Worm (Caenorhabditis elegans) whole organism, L4 larva: ENCODE results near the gene set-24.

Source experiments
- F26F4.8 ChIP-seq: fragments of 200-800 bp; sonication (Bioruptor generic); conservative IDR thresholded peaks from 2 replicates; pipeline ENCODE4 v1.3.6; 2022; ENCODE audit warnings: missing genetic modification characterization, missing compliant biosample characterization
- F44E2.7 ChIP-seq: fragments of 200-800 bp; sonication (Bioruptor generic); IDR thresholded peaks from 2 replicates; pipeline ENCODE4 v2.1.2; 2022; ENCODE audit warnings: missing genetic modification characterization, missing compliant biosample characterization
- T20F7.1 ChIP-seq: fragments of 200-800 bp; sonication (Bioruptor generic); optimal IDR thresholded peaks from 2 replicates; lab custom pipeline; 2018; ENCODE audit warnings: mild to moderate bottlenecking, missing genetic modification characterization, missing compliant biosample characterization
- Y105C5A.15 ChIP-seq: fragments of 200-800 bp; sonication (Bioruptor generic); IDR thresholded peaks from 2 replicates; pipeline ENCODE4 v1.3.6; 2022; ENCODE audit warnings: missing genetic modification characterization, missing compliant biosample characterization
- ZK337.2 ChIP-seq: fragments of 200-800 bp; sonication (Bioruptor generic); IDR thresholded peaks from 2 replicates; pipeline ENCODE4 v1.3.6; 2022; ENCODE audit warnings: missing genetic modification reagents, missing genetic modification characterization, missing compliant biosample characterization
- ama-1 ChIP-seq: fragments of 150-350 bp; optimal IDR thresholded peaks from 2 replicates; lab custom pipeline; 2014; ENCODE audit warnings: inconsistent platforms, mixed read lengths
- arid-1 ChIP-seq: fragments of 200-800 bp; sonication (Bioruptor generic); conservative IDR thresholded peaks from 2 replicates; pipeline ENCODE4 v1.3.6; 2022; ENCODE audit warnings: missing genetic modification reagents, missing genetic modification characterization, missing compliant biosample characterization
- ceh-20 ChIP-seq: fragments of 200-800 bp; sonication (Bioruptor generic); IDR thresholded peaks from 2 replicates; pipeline ENCODE4 v1.3.6; 2022; ENCODE audit warnings: missing genetic modification reagents, missing genetic modification characterization, missing compliant biosample characterization
- ceh-32 ChIP-seq: sonication (generic microtip); optimal IDR thresholded peaks from 2 replicates; lab custom pipeline; 2016; ENCODE audit warnings: mild to moderate bottlenecking, missing genetic modification characterization, missing compliant biosample characterization; ENCODE audit not compliant: poor library complexity
- ceh-62 ChIP-seq: sonication (generic microtip); optimal IDR thresholded peaks from 2 replicates; lab custom pipeline; 2017; ENCODE audit warnings: missing biosample characterization, missing genetic modification characterization
- dmd-6 ChIP-seq: fragments of 200-800 bp; sonication (Bioruptor generic); IDR thresholded peaks from 2 replicates; pipeline ENCODE4 v1.3.6; 2022; ENCODE audit warnings: missing genetic modification reagents, missing genetic modification characterization, missing compliant biosample characterization
- dmd-9 ChIP-seq: fragments of 200-800 bp; sonication (Bioruptor generic); IDR thresholded peaks from 2 replicates; pipeline ENCODE4 v1.3.6; 2022; ENCODE audit warnings: missing genetic modification reagents, missing genetic modification characterization, missing compliant biosample characterization
- egl-27 ChIP-seq: sonication (generic microtip); optimal IDR thresholded peaks from 3 replicates; lab custom pipeline; 2017; ENCODE audit warnings: missing biosample characterization, missing genetic modification reagents, missing genetic modification characterization
- egl-43 ChIP-seq: fragments of 200-800 bp; sonication (Bioruptor generic); IDR thresholded peaks from 2 replicates; pipeline ENCODE4 v1.3.6; 2022; ENCODE audit warnings: missing genetic modification reagents, missing genetic modification characterization, missing compliant biosample characterization
- fkh-10 ChIP-seq: fragments of 150-350 bp; optimal IDR thresholded peaks from 2 replicates; lab custom pipeline; 2014; ENCODE audit warnings: missing biosample characterization, missing genetic modification reagents, missing genetic modification characterization
- gei-8 ChIP-seq: fragments of 200-800 bp; sonication (Bioruptor generic); optimal IDR thresholded peaks from 2 replicates; lab custom pipeline; 2018; ENCODE audit warnings: mild to moderate bottlenecking, missing genetic modification characterization, missing compliant biosample characterization
- lim-7 ChIP-seq: fragments of 200-800 bp; sonication (Bioruptor generic); IDR thresholded peaks from 2 replicates; pipeline ENCODE4 v1.3.6; 2022; ENCODE audit warnings: missing genetic modification characterization, missing compliant biosample characterization
- lin-13 ChIP-seq: fragments of 150-350 bp; optimal IDR thresholded peaks from 2 replicates; lab custom pipeline; 2014; ENCODE audit warnings: missing biosample characterization, missing genetic modification reagents, missing genetic modification characterization
- lin-38 ChIP-seq: fragments of 200-800 bp; sonication (Bioruptor generic); IDR thresholded peaks from 2 replicates; pipeline ENCODE4 v1.3.6; 2022; ENCODE audit warnings: missing genetic modification reagents, missing genetic modification characterization, missing compliant biosample characterization
- lin-39 ChIP-seq: fragments of 150-350 bp; optimal IDR thresholded peaks from 2 replicates; lab custom pipeline; 2014; ENCODE audit warnings: missing biosample characterization, missing genetic modification reagents, missing genetic modification characterization
- lir-3 ChIP-seq: sonication (generic microtip); optimal IDR thresholded peaks from 2 replicates; lab custom pipeline; 2016; ENCODE audit warnings: mild to moderate bottlenecking, missing genetic modification characterization, missing compliant biosample characterization
- lsy-2 ChIP-seq, 2 experiments: fragments of 150-350 bp in 1 of 2; sonication (generic microtip) in 1 of 2; optimal IDR thresholded peaks; 2 replicates each; lab custom pipeline; 2014 to 2017; ENCODE audit warnings: missing biosample characterization in 2 of 2, missing genetic modification characterization in 2 of 2
- mep-1 ChIP-seq: fragments of 150-350 bp; sonication (generic microtip); optimal IDR thresholded peaks from 3 replicates; lab custom pipeline; 2014; ENCODE audit warnings: missing biosample characterization, missing genetic modification characterization
- mxl-3 ChIP-seq: fragments of 200-800 bp; sonication (Bioruptor generic); optimal IDR thresholded peaks from 2 replicates; lab custom pipeline; 2018; ENCODE audit warnings: mild to moderate bottlenecking, missing genetic modification characterization, missing compliant biosample characterization
- nhr-102 ChIP-seq: sonication (generic microtip); optimal IDR thresholded peaks from 2 replicates; lab custom pipeline; 2016; ENCODE audit warnings: mild to moderate bottlenecking, missing genetic modification characterization, moderate library complexity, missing compliant biosample characterization
- nhr-237 ChIP-seq: sonication (generic microtip); optimal IDR thresholded peaks from 2 replicates; lab custom pipeline; 2017; ENCODE audit warnings: missing biosample characterization, missing genetic modification characterization
- nhr-25 ChIP-seq: sonication (generic microtip); optimal IDR thresholded peaks from 2 replicates; lab custom pipeline; 2017; ENCODE audit warnings: missing genetic modification characterization, mild to moderate bottlenecking, missing compliant biosample characterization, antibody characterized with exemption, moderate library complexity, borderline replicate concordance; ENCODE audit not compliant: insufficient read depth
- nhr-28 ChIP-seq: fragments of 150-350 bp; optimal IDR thresholded peaks from 2 replicates; lab custom pipeline; 2014; ENCODE audit warnings: missing biosample characterization, missing genetic modification characterization
- nhr-41 ChIP-seq: fragments of 200-800 bp; sonication (Bioruptor generic); IDR thresholded peaks from 2 replicates; pipeline ENCODE4 v1.3.6; 2022; ENCODE audit warnings: missing genetic modification reagents, missing genetic modification characterization, missing compliant biosample characterization
- nhr-77 ChIP-seq: fragments of 150-350 bp; optimal IDR thresholded peaks from 2 replicates; lab custom pipeline; 2014; ENCODE audit warnings: missing biosample characterization, missing genetic modification characterization
- pha-4 ChIP-seq, 2 experiments: fragments of 150-350 bp in 1 of 2; fragments of 200-800 bp in 1 of 2; sonication (Bioruptor generic) in 1 of 2; IDR thresholded peaks in 1 of 2; optimal IDR thresholded peaks in 1 of 2; 2 replicates each; pipeline versions ENCODE4 v1.3.6 to Lab custom; 2014 to 2022; ENCODE audit warnings: missing genetic modification characterization in 2 of 2, missing genetic modification reagents in 2 of 2, missing biosample characterization in 1 of 2, missing compliant biosample characterization in 1 of 2
- php-3 ChIP-seq: fragments of 200-800 bp; sonication (Bioruptor generic); IDR thresholded peaks from 2 replicates; pipeline ENCODE4 v1.3.6; 2022; ENCODE audit warnings: missing genetic modification reagents, missing genetic modification characterization, missing compliant biosample characterization
- pqm-1 ChIP-seq: sonication (generic microtip); optimal IDR thresholded peaks from 2 replicates; lab custom pipeline; 2017; ENCODE audit warnings: missing biosample characterization, missing genetic modification characterization
- rbr-2 ChIP-seq: sonication (generic microtip); optimal IDR thresholded peaks from 2 replicates; lab custom pipeline; 2016; ENCODE audit warnings: missing genotype, missing genetic modification characterization, missing compliant biosample characterization
- sdz-12 ChIP-seq: fragments of 200-800 bp; sonication (Bioruptor generic); optimal IDR thresholded peaks from 2 replicates; lab custom pipeline; 2018; ENCODE audit warnings: mild to moderate bottlenecking, missing genetic modification characterization, missing compliant biosample characterization
- skn-1 ChIP-seq: fragments of 150-350 bp; optimal IDR thresholded peaks from 2 replicates; lab custom pipeline; 2014; ENCODE audit warnings: missing biosample characterization, missing genetic modification characterization
- snpc-1.2 ChIP-seq: fragments of 200-800 bp; sonication (Bioruptor generic); IDR thresholded peaks from 2 replicates; pipeline ENCODE4 v1.3.6; 2022; ENCODE audit warnings: missing genetic modification reagents, missing genetic modification characterization, missing compliant biosample characterization
- spr-1 ChIP-seq: sonication (generic microtip); optimal IDR thresholded peaks from 2 replicates; lab custom pipeline; 2016; ENCODE audit warnings: mild to moderate bottlenecking, missing genetic modification characterization, missing compliant biosample characterization
- tra-1 ChIP-seq: fragments of 200-800 bp; sonication (Bioruptor generic); IDR thresholded peaks from 2 replicates; pipeline ENCODE4 v1.3.6; 2022; ENCODE audit warnings: missing genetic modification reagents, missing genetic modification characterization, missing compliant biosample characterization
- unc-62 ChIP-seq, 3 experiments: fragments of 150-350 bp in 1 of 3; sonication (generic microtip); optimal IDR thresholded peaks in 2 of 3; peaks in 1 of 3; 1 replicate in 1 of 3; 2 replicates in 2 of 3; lab custom pipeline; 2014 to 2017; ENCODE audit warnings: missing biosample characterization in 3 of 3, missing genetic modification characterization in 3 of 3, missing genetic modification reagents in 3 of 3, missing genotype in 1 of 3
- vab-7 ChIP-seq: fragments of 200-800 bp; sonication (Bioruptor generic); IDR thresholded peaks from 2 replicates; pipeline ENCODE4 v1.3.6; 2022; ENCODE audit warnings: missing genetic modification reagents, missing genetic modification characterization, missing compliant biosample characterization
- zfp-3 ChIP-seq: fragments of 200-800 bp; sonication (Bioruptor generic); conservative IDR thresholded peaks from 2 replicates; pipeline ENCODE4 v1.3.6; 2022; ENCODE audit warnings: missing genetic modification reagents, missing genetic modification characterization, missing compliant biosample characterization
- zip-2 ChIP-seq: fragments of 150-350 bp; optimal IDR thresholded peaks from 2 replicates; lab custom pipeline; 2014; ENCODE audit warnings: missing biosample characterization, missing genetic modification characterization

set-24 gene

DNA sequence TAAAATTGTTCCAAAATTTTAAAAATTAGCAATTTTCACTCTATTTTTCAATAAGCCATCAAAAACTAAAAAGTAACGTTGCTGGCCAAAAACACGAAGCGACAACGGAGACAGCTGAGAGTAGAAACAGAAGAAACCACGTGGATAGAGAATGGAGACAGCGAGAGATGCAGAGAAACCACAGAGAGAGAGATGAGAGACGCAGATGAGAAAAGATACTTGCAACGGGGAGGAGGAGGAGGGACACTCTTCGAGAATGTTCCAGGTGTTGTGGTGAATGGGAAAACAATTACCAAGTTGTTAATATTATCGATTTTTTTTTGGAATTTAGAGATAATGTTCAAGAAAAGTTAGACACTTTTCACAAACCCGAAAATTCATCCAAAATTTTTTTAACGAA lies 28.4 kb downstream of the set-24 start (continued):
- TF ChIP-seq lin-38 (GFP tag; lab: Robert Waterston, UW) (peak; percentile 85), egl-43 (GFP tag; lab: Robert Waterston, UW) (peak; percentile 77), ZK337.2 (no peak), Y105C5A.15 (GFP tag; lab: Robert Waterston, UW) (0 out of 2 replicates have a peak, but pooled peaks have one; percentile 29), vab-7 (GFP tag; lab: Robert Waterston, UW) (peak; percentile 59; the same call in 1 of the 2 replicates), nhr-41 (GFP tag; lab: Robert Waterston, UW) (no peak), arid-1 (GFP tag; lab: Robert Waterston, UW) (peak; percentile 81), snpc-1.2 (no peak), zfp-3 (GFP tag; lab: Robert Waterston, UW) (peak; percentile 85), zip-2 (peak; percentile 84), pqm-1 (tag; lab: Kevin White, UChicago) (no peak), ceh-62 (tag; lab: Kevin White, UChicago) (no peak), lin-39 (tag; lab: Kevin White, UChicago) (no peak), mep-1 (tag; lab: Kevin White, UChicago) (peak; percentile 94), ceh-32 (tag; lab: Kevin White, UChicago) (no peak), nhr-102 (tag; lab: Kevin White, UChicago) (peak; percentile 82), php-3 (peak; percentile 81), ama-1 (peak; percentile 77), rbr-2 (tag; lab: Kevin White, UChicago) (peak; percentile 93), lsy-2 (tag; optimal IDR thresholded peaks at IDR 0.05; lab: Kevin White, UChicago) (peak; percentile 78 to 93), F44E2.7 (GFP tag; lab: Robert Waterston, UW) (no peak; the same call in 1 of the 2 replicates), F26F4.8 (GFP tag; lab: Robert Waterston, UW) (no peak), nhr-77 (tag; lab: Kevin White, UChicago) (peak; percentile 88), spr-1 (peak; percentile 89), nhr-25 (tag; lab: Kevin White, UChicago) (peak; percentile 64), dmd-6 (peak; percentile 94), nhr-28 (tag; lab: Kevin White, UChicago) (peak; percentile 85), gei-8 (GFP tag; lab: Kevin White, UChicago) (no peak), tra-1 (GFP tag; lab: Robert Waterston, UW) (peak; percentile 86), egl-27 (tag; lab: Kevin White, UChicago) (no peak), skn-1 (tag; lab: Kevin White, UChicago) (peak; percentile 42), pha-4 (GFP tag; IDR thresholded peaks at IDR 0.05; lab: Robert Waterston, UW) (peak; percentile 79), pha-4 (tag; optimal IDR thresholded peaks at IDR 0.05; lab: Kevin White, UChicago) (peak; percentile 86), ceh-20 (peak; percentile 92)

DNA sequence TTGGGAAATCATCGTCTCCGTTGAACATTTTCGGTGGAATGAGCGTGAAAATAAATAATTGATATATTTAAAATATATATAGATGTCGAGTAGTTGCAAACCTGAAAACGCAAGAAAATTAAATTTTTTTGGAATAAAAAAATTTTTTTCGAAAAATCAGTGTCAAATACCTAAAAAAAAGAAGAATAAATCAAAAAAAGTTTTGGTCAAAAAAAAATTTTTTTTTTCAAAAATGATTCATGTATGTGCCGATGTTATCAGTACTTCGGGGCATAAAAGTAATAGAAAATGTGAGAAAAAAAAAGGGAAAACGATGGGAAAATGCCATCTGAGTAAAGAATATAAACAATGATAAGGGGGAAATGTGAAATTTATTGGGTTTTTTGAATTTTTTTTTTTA lies 30.9 kb downstream of the set-24 start, which contains the start of gene Y17G7B.17:
Gene Y17G7B.17, minus strand, starts transcription at position 101 of the 400 bp plus-strand sequence.
- TF ChIP-seq php-3 (peak; percentile 35; the same call in 1 of the 2 replicates), mxl-3 (GFP tag; lab: Kevin White, UChicago) (no peak), pqm-1 (tag; lab: Kevin White, UChicago) (peak; percentile 4), nhr-28 (tag; lab: Kevin White, UChicago) (peak; percentile 21), nhr-237 (tag; lab: Kevin White, UChicago) (no peak)

DNA sequence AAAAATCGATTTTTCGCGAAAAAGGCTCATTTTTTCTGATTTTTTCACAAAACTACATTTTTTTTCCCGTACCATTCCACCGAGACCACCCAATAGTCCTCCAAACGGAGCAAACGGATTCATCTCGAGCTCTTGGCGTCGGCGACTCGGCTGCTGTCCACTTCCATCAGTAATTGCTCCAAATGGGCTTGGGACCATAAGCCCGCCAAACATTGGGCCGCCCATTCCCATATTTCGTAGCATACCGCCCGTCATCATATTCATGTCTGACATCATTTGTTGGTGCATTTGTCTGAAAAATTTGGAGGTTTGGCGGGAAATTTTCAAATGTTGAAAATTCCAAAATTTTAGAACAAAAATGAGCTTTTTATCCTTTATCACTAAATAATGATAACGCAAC lies 32.1 kb downstream of the set-24 start:
- TF ChIP-seq dmd-9 (0 out of 2 replicates have a peak, but pooled peaks have one; percentile 21), lir-3 (tag; lab: Kevin White, UChicago) (no peak), fkh-10 (GFP tag; lab: Kevin White, UChicago) (no peak), T20F7.1 (GFP tag; lab: Kevin White, UChicago) (no peak), sdz-12 (GFP tag; lab: Kevin White, UChicago) (peak; percentile 67), unc-62 (GFP tag; optimal IDR thresholded peaks at IDR 0.05 in 1 of 2; lab: Kevin White, UChicago) (peak in 1 of 2 experiments; percentile 73), unc-62 (tag; optimal IDR thresholded peaks at IDR 0.05; lab: Kevin White, UChicago) (no peak), ceh-32 (tag; lab: Kevin White, UChicago) (no peak), egl-43 (GFP tag; lab: Robert Waterston, UW) (0 out of 2 replicates have a peak, but pooled peaks have one; percentile 30), snpc-1.2 (peak; percentile 17; the same call in 1 of the 2 replicates), lin-13 (GFP tag; lab: Kevin White, UChicago) (no peak), lim-7 (GFP tag; lab: Robert Waterston, UW) (peak; percentile 60; the same call in 1 of the 2 replicates)
